Fruit fly (Drosophila melanogaster) whole organism, prepupa: ENCODE data around the gene CG15169.
A peak's percentile ranks its signal among the peaks of the same experiment; 100 is the strongest.

Experiments used
- CG11902 ChIP-seq: fragments of 200-800 bp; sonication (Bioruptor generic); optimal IDR thresholded peaks from 3 replicates; lab custom pipeline; 2016; ENCODE audit warnings: missing biosample characterization, missing genetic modification characterization
- CG6854 ChIP-seq: fragments of 200-800 bp; sonication (Bioruptor generic); optimal IDR thresholded peaks from 2 replicates; lab custom pipeline; 2017; ENCODE audit warnings: missing biosample characterization, mild to moderate bottlenecking, missing genetic modification characterization
- Eip78C ChIP-seq: fragments of 200-800 bp; sonication (Bioruptor generic); peaks from one replicate; lab custom pipeline; 2016; ENCODE audit warnings: missing biosample characterization, missing genetic modification characterization
- Gug ChIP-seq: fragments of 200-800 bp; sonication (Bioruptor generic); IDR thresholded peaks from 2 replicates; pipeline ENCODE4 v1.3.6; 2022; ENCODE audit warnings: missing biosample characterization, missing genetic modification characterization
- Hr4 ChIP-seq: fragments of 200-800 bp; sonication (Bioruptor generic); optimal IDR thresholded peaks from 3 replicates; lab custom pipeline; 2016; ENCODE audit warnings: missing biosample characterization, missing genetic modification characterization
- OdsH ChIP-seq: fragments of 200-800 bp; sonication (Bioruptor generic); optimal IDR thresholded peaks from 3 replicates; lab custom pipeline; 2016; ENCODE audit warnings: missing biosample characterization, missing genetic modification characterization
- Smox ChIP-seq: fragments of 200-800 bp; sonication (Bioruptor generic); optimal IDR thresholded peaks from 3 replicates; lab custom pipeline; 2016; ENCODE audit warnings: missing biosample characterization, missing genetic modification characterization
- Sox14 ChIP-seq: fragments of 200-800 bp; sonication (Bioruptor generic); optimal IDR thresholded peaks from 3 replicates; lab custom pipeline; 2016; ENCODE audit warnings: missing biosample characterization, missing genetic modification characterization
- dsx ChIP-seq: fragments of 200-800 bp; optimal IDR thresholded peaks from 3 replicates; lab custom pipeline; 2019; ENCODE audit warnings: missing biosample characterization, mild to moderate bottlenecking, missing genetic modification characterization, moderate library complexity; ENCODE audit not compliant: poor library complexity, severe bottlenecking
- fd59A ChIP-seq: fragments of 200-800 bp; sonication (Bioruptor generic); optimal IDR thresholded peaks from 2 replicates; lab custom pipeline; 2017; ENCODE audit warnings: missing biosample characterization, mild to moderate bottlenecking, missing genetic modification characterization, missing genetic modification reagents
- net ChIP-seq: fragments of 200-800 bp; sonication (Bioruptor generic); optimal IDR thresholded peaks from 3 replicates; lab custom pipeline; 2016; ENCODE audit warnings: missing biosample characterization, missing genetic modification characterization

DNA sequence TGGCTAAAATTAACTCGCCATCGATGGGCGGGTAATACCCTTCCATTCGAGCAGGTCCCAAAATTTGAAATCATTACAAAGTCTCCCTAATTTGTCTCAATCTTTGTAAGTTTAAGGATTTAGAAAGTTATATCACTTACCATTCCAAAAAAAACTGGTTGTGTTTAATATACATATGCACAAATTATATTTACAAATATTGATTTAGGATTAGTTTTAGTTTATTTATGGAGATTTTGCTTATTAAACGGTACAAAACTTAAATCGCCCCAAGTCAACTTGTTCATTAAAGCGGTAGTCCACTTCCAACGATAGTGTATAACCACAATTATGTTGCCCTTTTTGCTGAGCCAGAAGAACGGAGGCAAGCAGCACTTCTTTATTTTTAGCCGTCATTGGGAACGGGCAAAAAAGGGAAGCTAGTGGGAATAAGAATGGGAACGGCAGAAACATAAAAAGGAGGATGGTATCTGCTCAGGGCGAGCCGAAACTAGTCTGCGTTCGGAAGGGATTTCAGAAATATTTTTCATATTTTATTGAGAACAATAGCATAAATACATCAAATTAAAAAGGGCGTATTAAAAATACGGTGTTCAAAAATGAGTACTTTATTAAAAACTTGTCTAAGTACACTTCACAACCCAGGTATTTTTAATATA lies 42.6 kb upstream of the CG15169 start:
- TF ChIP-seq net (GFP tag; lab: Kevin White, UChicago): peak; percentile 78
- TF ChIP-seq Eip78C (GFP tag; lab: Kevin White, UChicago): peak; percentile 95
- peak; percentile 81 for TF ChIP-seq Hr4 (GFP tag; lab: Kevin White, UChicago)
- peak; percentile 86 for TF ChIP-seq dsx (GFP tag; lab: Kevin White, UChicago)
- TF ChIP-seq CG11902 (GFP tag; lab: Kevin White, UChicago): peak; percentile 43
- TF ChIP-seq CG6854 (GFP tag; lab: Kevin White, UChicago): no peak
- peak; percentile 84 for TF ChIP-seq OdsH
- TF ChIP-seq Gug (GFP tag; lab: Robert Waterston, UW): peak; percentile 55
- TF ChIP-seq Smox: peak; percentile 82
- TF ChIP-seq fd59A: peak; percentile 86
- peak; percentile 83 for TF ChIP-seq Sox14 (GFP tag; lab: Kevin White, UChicago)
